Fruit fly (Drosophila melanogaster): ENCODE data around the gene tzn.

The tzn gene

dm6 chr3L:20809088-20809999 lies 10.9 kb downstream of the tzn start, which contains the start of the genes CG3634 and HIPP1:
TSS of gene CG3634 (minus strand) at chr3L:20809272.
TSS of gene HIPP1 (plus strand) at chr3L:20809669.
- TF ChIP-seq usp (GFP tag; optimal IDR thresholded peaks at IDR 0.05) (no peak), CG8478 (optimal IDR thresholded peaks at IDR 0.05) (no peak), psq (optimal IDR thresholded peaks at IDR 0.05) (no peak), EcR (GFP tag; optimal IDR thresholded peaks at IDR 0.05) (no peak), Dll (optimal IDR thresholded peaks at IDR 0.05) (no peak), pan (optimal IDR thresholded peaks at IDR 0.05) (no peak)

DNA sequence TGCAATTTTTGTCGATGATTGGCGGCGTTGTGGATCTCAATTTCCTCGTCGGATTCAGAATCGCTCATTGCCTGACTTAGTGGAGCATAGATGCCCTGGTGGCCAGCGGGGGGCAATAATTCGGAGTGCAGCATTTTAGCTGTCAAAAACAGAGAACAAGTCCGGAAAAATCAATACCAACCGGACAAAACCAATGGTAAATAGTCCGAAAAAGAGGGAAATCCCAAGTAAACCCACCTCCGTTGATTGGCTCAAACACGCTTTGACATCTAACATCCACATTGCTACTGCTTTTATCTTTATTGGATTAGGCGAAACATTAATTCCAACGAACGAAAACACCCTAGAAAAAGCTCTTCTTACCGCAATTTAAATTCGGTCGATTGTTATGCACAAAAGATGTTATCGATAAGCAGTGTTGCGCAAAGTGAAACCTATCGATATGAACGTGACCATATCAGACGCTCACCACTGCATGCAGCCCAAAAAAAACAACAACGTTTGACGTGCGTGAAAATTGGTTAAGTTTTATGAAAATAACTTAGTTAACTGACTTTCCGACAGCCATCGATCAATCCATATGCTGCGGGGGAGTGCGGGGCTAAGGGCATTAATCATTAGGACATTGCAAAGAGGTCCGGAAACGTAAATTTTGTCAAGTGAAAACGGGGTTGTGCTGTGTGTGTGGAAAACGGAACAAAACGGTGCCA lies 17.4 kb downstream of the tzn start, which contains the start of the genes CG3618 and Pka-R1:
Gene CG3618 (minus strand): TSS at position 410 of the 710 bp plus-strand sequence.
Gene Pka-R1 (plus strand): TSS at position 453 of the 710 bp plus-strand sequence.
- no peak for TF ChIP-seq Dll (optimal IDR thresholded peaks at IDR 0.05)
- TF ChIP-seq EcR (GFP tag; optimal IDR thresholded peaks at IDR 0.05), result no peak
- no peak for TF ChIP-seq CG8478 (optimal IDR thresholded peaks at IDR 0.05)
- TF ChIP-seq pan (optimal IDR thresholded peaks at IDR 0.05), result no peak
- TF ChIP-seq psq (optimal IDR thresholded peaks at IDR 0.05), result no peak
- no peak for TF ChIP-seq usp (GFP tag; optimal IDR thresholded peaks at IDR 0.05)

DNA sequence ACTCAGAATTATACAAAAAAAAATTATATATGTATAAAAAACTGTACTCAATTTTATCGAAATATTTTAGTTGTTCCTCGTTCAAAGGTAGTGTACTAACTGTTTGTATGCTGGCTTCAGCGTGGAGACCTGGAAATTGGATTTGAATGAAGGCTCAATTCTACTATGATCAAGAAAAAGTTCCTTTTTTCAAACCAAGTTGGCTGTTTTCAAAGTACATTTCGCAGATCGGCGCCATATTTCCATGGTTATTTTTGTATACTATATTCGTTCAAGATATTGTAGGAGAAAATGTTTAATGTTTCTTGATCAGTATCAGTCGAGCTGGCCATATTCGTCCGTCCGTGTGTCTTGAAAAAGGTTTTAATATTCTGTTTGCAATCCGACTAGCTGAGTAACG lies 19.5 kb downstream of the tzn start, which contains the start of gene Mst77F:
Gene Mst77F (minus strand): TSS at position 101 of the 400 bp plus-strand sequence.
- TF ChIP-seq Dll (optimal IDR thresholded peaks at IDR 0.05) (no peak), psq (optimal IDR thresholded peaks at IDR 0.05) (no peak), usp (GFP tag; optimal IDR thresholded peaks at IDR 0.05) (no peak), pan (optimal IDR thresholded peaks at IDR 0.05) (no peak), EcR (GFP tag; optimal IDR thresholded peaks at IDR 0.05) (no peak), CG8478 (optimal IDR thresholded peaks at IDR 0.05) (no peak)

DNA sequence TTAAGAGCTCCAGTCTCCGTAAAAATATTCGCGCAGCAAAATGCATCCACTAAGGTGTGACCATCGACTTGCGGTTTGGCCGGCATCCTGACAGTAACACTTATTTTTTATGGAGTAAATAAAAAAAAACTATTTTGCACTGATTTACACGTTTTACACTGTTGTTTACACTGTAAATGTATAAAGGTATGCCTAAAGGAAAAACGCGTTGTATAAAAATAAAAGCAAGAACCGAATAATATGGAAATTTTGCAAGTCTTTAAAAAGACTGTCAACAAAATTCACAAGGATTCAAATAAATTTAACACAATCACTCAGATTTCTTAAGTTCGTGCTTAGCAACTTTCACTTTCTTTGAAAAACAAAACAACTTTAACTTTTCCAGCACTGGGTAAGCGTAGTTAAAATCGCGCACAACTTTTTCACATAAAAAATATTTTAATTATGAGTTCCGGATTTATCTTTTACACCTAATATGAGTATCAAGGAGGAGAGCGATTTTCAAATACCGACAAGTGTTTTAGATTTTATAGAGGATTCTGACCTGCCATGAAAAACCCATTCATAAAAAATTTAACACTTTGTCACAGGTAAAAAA lies 24.9 kb downstream of the tzn start:
- TF ChIP-seq pan (optimal IDR thresholded peaks at IDR 0.05) (no peak), CG8478 (optimal IDR thresholded peaks at IDR 0.05) (no peak), psq (optimal IDR thresholded peaks at IDR 0.05) (no peak), EcR (GFP tag; optimal IDR thresholded peaks at IDR 0.05) (no peak), usp (GFP tag; optimal IDR thresholded peaks at IDR 0.05) (no peak), Dll (optimal IDR thresholded peaks at IDR 0.05) (no peak)

dm6 chr3L:20826950-20827910 lies 28.8 kb downstream of the tzn start:
- TF ChIP-seq usp (GFP tag; optimal IDR thresholded peaks at IDR 0.05) (no peak), CG8478 (optimal IDR thresholded peaks at IDR 0.05) (no peak), psq (optimal IDR thresholded peaks at IDR 0.05) (no peak), pan (optimal IDR thresholded peaks at IDR 0.05) (no peak)

dm6 chr3L:20827962-20828361 lies 29.5 kb downstream of the tzn start:
- no peak for TF ChIP-seq usp (GFP tag; optimal IDR thresholded peaks at IDR 0.05)
- no peak for TF ChIP-seq EcR (GFP tag; optimal IDR thresholded peaks at IDR 0.05)
- no peak for TF ChIP-seq pan (optimal IDR thresholded peaks at IDR 0.05)
- TF ChIP-seq CG8478 (optimal IDR thresholded peaks at IDR 0.05), result no peak
- TF ChIP-seq Dll (optimal IDR thresholded peaks at IDR 0.05), result no peak
- no peak for TF ChIP-seq psq (optimal IDR thresholded peaks at IDR 0.05)

dm6 chr3L:20830361-20830760 lies 31.9 kb downstream of the tzn start:
- no peak for TF ChIP-seq pan (optimal IDR thresholded peaks at IDR 0.05)
- TF ChIP-seq psq (optimal IDR thresholded peaks at IDR 0.05), result no peak
- no peak for TF ChIP-seq CG8478 (optimal IDR thresholded peaks at IDR 0.05)
- TF ChIP-seq EcR (GFP tag; optimal IDR thresholded peaks at IDR 0.05), result no peak
- no peak for TF ChIP-seq usp (GFP tag; optimal IDR thresholded peaks at IDR 0.05)
- TF ChIP-seq Dll (optimal IDR thresholded peaks at IDR 0.05), result no peak

DNA sequence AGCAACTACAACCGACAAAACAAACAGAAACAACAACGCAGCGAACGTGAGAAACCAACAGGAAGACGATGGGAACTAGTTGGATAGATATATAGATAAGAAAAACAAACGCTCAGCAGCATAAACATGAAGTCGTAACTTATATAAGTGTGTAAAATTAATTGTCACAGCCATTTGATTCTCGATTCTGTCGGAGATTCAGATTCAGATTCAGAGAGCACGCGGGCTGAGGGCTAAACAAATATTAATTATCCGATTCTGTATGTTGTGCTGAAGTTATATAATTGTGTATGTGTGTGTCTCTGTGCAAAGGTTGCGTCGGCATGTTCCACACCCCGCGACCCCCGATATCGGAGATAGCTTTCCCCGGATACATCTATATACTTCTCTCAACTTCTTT lies 35.7 kb downstream of the tzn start:
- TF ChIP-seq usp (GFP tag; optimal IDR thresholded peaks at IDR 0.05), result no peak
- TF ChIP-seq psq (optimal IDR thresholded peaks at IDR 0.05), result no peak
- no peak for TF ChIP-seq Dll (optimal IDR thresholded peaks at IDR 0.05)
- TF ChIP-seq pan (optimal IDR thresholded peaks at IDR 0.05), result no peak
- TF ChIP-seq CG8478 (optimal IDR thresholded peaks at IDR 0.05), result no peak
- no peak for TF ChIP-seq EcR (GFP tag; optimal IDR thresholded peaks at IDR 0.05)

dm6 chr3L:20835882-20836281 lies 37.4 kb downstream of the tzn start, which contains the start of gene CG3288:
TSS of gene CG3288 (plus strand) at chr3L:20836182.
- TF ChIP-seq CG8478 (optimal IDR thresholded peaks at IDR 0.05) (no peak), psq (optimal IDR thresholded peaks at IDR 0.05) (no peak), Dll (optimal IDR thresholded peaks at IDR 0.05) (no peak), EcR (GFP tag; optimal IDR thresholded peaks at IDR 0.05) (no peak), pan (optimal IDR thresholded peaks at IDR 0.05) (no peak), usp (GFP tag; optimal IDR thresholded peaks at IDR 0.05) (no peak)

DNA sequence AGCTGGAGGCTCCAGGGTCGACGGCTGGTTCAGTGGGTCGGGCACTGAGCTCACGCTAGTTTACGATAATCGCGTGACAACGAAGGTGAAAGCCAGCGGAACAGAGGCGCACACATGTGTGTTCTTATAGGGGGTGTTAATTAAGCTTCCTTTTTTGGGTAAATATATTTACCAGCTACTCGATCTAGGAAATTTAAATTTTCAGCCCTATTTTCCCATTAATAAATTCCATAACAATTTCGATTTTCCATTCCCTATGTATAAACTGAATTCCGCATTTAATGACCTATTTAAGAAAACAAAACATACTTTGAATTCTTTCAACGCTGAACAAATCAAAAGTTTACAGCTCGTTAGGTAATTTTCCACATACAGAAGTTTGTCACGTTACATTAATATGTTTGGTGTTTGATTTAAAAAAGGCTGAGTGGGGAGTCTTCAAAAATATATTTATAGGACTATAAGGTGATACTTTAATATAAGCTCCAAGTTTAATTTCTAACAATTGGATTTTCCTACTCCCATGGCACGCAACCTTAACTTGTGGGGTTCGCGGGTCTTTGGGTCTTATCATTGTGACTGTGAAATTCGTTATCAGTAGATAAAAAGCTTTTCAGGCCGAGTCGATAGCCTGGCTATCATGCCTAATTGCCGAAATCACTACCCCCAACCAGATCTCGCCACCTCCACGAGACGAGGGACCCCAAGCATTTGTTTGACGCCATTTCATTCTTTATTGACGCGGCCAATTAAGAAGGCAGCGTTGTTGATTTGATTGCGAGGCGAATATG lies 38.8 kb downstream of the tzn start, which contains the start of gene CG13255:
Gene CG13255 (plus strand): TSS at position 449 of the 791 bp plus-strand sequence.
- no peak for TF ChIP-seq CG8478 (optimal IDR thresholded peaks at IDR 0.05)
- TF ChIP-seq EcR (GFP tag; optimal IDR thresholded peaks at IDR 0.05), result no peak
